Worm (Caenorhabditis elegans) whole organism, late embryonic: ENCODE results near the gene ZK632.10.

Source experiments
- ama-1 ChIP-seq: fragments of 150-350 bp; optimal IDR thresholded peaks from 2 replicates; lab custom pipeline; 2014
- ceh-14 ChIP-seq: sonication (generic microtip); optimal IDR thresholded peaks from 2 replicates; lab custom pipeline; 2016; ENCODE audit warnings: missing genotype, missing genetic modification characterization, missing compliant biosample characterization
- elt-2 ChIP-seq: sonication (generic microtip); optimal IDR thresholded peaks from 2 replicates; lab custom pipeline; 2016; ENCODE audit warnings: missing genetic modification reagents, missing genetic modification characterization, missing compliant biosample characterization
- elt-4 ChIP-seq: sonication (generic microtip); optimal IDR thresholded peaks from 2 replicates; lab custom pipeline; 2016; ENCODE audit warnings: missing genetic modification characterization, missing compliant biosample characterization
- nhr-11 ChIP-seq: fragments of 150-350 bp; optimal IDR thresholded peaks from 2 replicates; lab custom pipeline; 2014; ENCODE audit warnings: missing biosample characterization, missing genetic modification characterization
- pag-3 ChIP-seq: sonication (generic microtip); optimal IDR thresholded peaks from 2 replicates; lab custom pipeline; 2016; ENCODE audit warnings: missing compliant biosample characterization, missing genetic modification characterization, borderline replicate concordance
- pat-9 ChIP-seq: fragments of 200-800 bp; sonication (Bioruptor generic); optimal IDR thresholded peaks from 2 replicates; lab custom pipeline; 2018; ENCODE audit warnings: mild to moderate bottlenecking, missing genetic modification characterization, moderate library complexity, missing compliant biosample characterization
- pha-4 ChIP-seq: fragments of 150-350 bp; optimal IDR thresholded peaks from 2 replicates; lab custom pipeline; 2018; ENCODE audit warnings: missing biosample characterization, missing genetic modification reagents, missing genetic modification characterization
- sox-2 ChIP-seq: fragments of 200-800 bp; sonication (Bioruptor generic); IDR thresholded peaks from 2 replicates; pipeline ENCODE4 v1.3.6; 2022; ENCODE audit warnings: missing genetic modification reagents, missing genetic modification characterization, missing compliant biosample characterization

DNA sequence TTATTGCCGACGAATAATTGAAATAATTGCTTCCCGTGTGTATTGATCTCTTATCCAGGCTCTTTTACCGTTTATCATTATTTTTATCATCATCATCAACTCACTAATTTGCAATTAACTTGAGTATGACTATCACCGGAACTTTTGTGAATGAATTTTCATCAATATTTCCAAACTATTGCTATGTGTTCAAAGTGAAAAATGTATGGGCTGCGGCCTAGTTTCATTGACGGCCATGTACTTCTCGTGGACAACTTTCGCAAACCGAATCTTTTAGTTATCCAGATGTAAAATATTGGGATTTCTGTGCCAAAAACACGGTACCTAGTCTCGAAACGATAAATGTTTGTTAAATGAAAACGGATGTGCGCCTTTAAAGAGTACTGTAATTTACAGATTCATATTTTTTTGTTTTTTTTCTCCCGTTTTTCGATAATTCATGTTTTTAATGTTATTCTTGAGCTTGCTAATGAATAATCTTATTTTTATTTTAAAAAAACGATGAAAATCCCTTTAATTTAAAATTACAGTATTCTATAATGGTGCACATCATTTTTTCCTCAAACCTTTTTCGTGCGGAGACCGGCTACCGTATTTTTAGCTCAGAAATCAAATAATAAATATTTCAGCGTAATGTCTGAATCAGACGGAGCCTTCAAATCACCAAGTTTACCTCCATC lies 28.9 kb downstream of the ZK632.10 start, which contains the start of gene ZK632.2:
- TF ChIP-seq pha-4 (tag; lab: Kevin White, UChicago): no peak
- TF ChIP-seq ama-1 (lab: Kevin White, UChicago): no peak
- TF ChIP-seq nhr-11 (tag; lab: Kevin White, UChicago): no peak
- TF ChIP-seq elt-4 (tag; lab: Kevin White, UChicago): no peak
- TF ChIP-seq pag-3: no peak
- no peak for TF ChIP-seq ceh-14 (tag; lab: Kevin White, UChicago)
- TF ChIP-seq elt-2 (tag; lab: Kevin White, UChicago): no peak
- no peak for TF ChIP-seq pat-9 (tag; lab: Kevin White, UChicago)
- no peak for TF ChIP-seq sox-2 (GFP tag; lab: Robert Waterston, UW)
